Fruit fly (Drosophila melanogaster): ENCODE measurements around the gene CG17329.

The CG17329 gene

dm6 chr2L:16285692-16286359 is 5.3 kb upstream of the CG17329 start:
- TF ChIP-seq CG17801 (GFP tag; optimal IDR thresholded peaks at IDR 0.05; ENCODE audit: partially characterized antibody) = peak; percentile 80

- TF ChIP-seq CG17801 (GFP tag; optimal IDR thresholded peaks at IDR 0.05; ENCODE audit: partially characterized antibody) = peak; percentile 44
Observed at dm6 chr2L:16286360-16287005, 4.6 kb upstream of the CG17329 start.

DNA sequence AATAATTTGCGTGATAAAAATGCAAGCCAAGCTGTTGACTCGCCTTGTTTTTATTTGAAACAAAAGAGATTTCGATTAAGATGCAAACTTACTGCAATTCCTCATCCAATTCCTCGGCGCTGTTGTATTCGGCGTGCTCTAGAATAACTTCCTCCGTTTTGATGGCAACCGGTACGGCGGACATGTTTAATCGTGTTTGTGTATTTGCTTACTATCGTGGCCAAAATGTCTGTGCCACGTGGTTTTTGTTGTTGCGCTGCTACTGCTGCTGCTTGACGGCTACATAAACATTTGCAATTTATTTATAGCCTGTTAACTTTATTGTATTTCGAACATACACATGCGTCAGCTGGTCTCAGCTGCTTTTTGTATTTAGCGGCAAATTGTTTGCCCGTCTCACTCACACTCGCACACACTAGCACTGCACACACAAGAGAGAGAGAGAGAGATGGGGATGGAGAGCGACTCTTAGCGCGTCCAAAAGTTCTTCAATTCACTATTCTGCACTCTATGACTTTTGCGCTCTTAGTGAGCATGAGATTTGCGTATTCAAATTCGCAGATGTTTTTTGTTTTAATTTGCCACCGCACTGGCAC is 4.0 kb upstream of the CG17329 start:
- no peak for TF ChIP-seq CG17801 (GFP tag; optimal IDR thresholded peaks at IDR 0.05; ENCODE audit: partially characterized antibody)

DNA sequence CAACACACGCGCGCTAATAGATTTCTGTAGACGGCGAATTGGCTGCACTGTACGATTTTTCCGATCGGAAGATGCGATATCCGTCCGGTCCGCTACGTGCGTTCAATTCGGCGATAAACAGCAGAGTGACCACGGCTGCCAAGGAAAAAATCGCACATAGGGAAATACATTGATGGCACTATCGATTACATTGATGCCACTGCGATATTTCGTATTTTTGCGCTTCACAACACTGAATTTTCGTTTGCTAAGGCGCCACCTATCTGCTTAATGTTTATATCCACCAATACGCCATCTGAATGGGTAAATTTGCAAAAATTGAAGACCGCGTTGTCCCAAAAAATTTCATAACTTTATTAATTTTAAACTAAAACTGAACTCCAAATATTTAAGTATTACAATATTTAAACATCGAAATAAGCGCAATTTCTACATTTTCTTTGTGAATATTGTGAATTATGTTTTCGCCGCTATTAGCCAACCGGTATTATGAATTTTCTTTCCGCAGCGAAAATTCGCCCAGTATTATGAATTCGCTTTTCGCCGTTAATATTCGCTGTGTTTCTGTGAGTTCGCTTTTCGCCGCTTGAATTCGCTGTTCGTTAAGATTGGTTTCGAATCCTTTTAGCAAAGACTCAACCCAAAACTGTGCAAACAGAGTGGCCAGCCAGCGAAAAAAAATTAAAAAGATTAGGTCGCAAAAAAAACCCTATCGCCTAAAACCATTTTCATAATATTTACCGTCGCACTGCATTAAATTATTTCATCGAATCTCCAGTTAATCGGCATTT is 3.3 kb upstream of the CG17329 start, which contains the start of the genes crp and pkaap:
crp (minus strand) TSS at position 129 of the 791 bp plus-strand sequence.
pkaap (plus strand) TSS at position 689 of the 791 bp plus-strand sequence.
- TF ChIP-seq CG17801 (GFP tag; optimal IDR thresholded peaks at IDR 0.05; ENCODE audit: partially characterized antibody) = peak; percentile 71

DNA sequence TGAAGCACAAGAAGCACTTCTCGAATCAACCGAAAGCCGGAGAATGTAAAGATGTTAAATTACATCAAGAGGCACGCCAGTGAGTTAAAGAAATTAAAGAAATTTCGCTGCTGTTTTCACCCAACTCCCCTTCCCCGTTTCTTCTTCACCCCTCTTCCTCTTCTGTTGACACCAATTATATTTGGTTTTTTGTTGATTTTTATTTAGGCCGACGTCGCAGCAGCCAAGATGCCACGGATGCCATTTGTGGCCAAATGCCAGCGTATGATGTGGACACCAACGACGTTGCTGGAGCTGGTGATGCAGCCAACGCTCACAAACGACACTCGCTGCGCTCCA is 2.7 kb upstream of the CG17329 start:
- TF ChIP-seq CG17801 (GFP tag; optimal IDR thresholded peaks at IDR 0.05; ENCODE audit: partially characterized antibody) = no peak

DNA sequence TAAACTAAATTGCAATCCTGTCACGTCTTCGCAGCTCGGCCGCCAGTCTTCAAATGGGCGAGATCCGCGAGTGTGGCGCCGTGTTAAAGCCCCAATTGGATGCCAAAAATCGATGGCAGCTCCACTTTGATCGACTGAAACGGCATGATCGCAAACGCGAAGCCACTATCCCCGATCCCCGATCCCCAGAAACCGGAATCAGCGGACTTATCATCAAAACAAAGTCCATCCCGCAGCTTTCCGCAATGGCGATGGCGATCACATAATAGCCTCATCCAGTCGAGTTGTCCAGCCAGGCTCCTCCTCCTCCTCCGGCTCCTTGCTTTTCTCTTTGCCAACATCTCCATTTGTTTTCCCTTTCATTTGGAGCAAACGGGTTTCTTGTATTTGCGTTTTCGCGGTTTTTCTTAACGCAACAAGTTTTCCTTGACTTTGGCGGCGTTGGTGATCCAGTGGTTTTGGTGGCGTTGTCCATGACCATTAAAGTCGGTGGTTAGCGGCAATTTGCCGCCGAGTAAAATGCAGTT is 2.0 kb downstream of the CG17329 start, which contains the start of gene CG13258:
CG13258 (minus strand) TSS at position 51 of the 527 bp plus-strand sequence.
- TF ChIP-seq CG17801 (GFP tag; optimal IDR thresholded peaks at IDR 0.05; ENCODE audit: partially characterized antibody) = no peak

- no peak for TF ChIP-seq CG17801 (GFP tag; optimal IDR thresholded peaks at IDR 0.05; ENCODE audit: partially characterized antibody)
Observed at dm6 chr2L:16293703-16294233, 2.7 kb downstream of the CG17329 start, which contains the start of gene Cyp303a1. Gene Cyp303a1 (plus strand): TSS chr2L:16294183.

DNA sequence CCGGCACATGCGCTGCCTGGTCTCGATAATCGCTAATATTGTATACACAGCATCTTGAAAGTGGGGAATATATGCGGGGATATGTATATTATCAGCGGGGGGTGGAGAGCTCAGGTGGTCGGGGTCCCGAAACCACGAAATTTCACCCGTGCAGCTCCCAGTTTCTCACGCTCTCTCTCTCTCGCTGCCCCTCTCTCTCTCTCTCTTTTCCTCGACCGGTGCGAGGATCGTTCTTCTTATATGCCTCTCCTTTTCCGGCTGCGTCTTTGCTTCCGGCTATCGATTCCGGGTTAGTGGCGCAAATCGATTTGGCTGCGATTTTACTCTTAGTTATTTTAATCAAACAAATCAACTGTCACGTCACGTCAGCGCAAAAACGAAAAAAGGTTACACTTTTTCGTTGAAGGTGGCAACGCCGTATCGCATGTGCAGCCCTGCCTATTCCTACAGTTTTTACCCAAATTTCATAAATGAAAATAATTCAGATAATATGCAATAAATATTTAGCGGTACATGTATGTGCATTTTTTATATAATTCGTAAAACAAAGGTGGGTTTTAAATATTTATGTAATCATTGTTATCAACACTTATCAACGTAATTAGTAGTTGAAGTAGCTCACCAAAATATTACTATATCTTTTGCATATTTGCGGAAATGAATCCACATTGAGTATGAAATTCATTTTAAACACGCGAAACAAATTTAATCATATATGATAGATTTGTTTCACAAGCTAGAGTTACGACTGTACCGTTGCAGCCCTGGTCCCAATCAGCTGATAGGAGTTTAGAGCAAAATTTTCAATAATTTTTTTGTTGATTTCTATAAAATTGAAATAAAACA is 8.6 kb downstream of the CG17329 start, which contains the start of the genes heix and CG17328:
heix (minus strand) TSS at position 393 of the 846 bp plus-strand sequence.
CG17328 (plus strand) TSS at position 478 of the 846 bp plus-strand sequence.
- peak; percentile 55 for TF ChIP-seq CG17801 (GFP tag; optimal IDR thresholded peaks at IDR 0.05; ENCODE audit: partially characterized antibody)

- peak; percentile 51 for TF ChIP-seq CG17801 (GFP tag; optimal IDR thresholded peaks at IDR 0.05; ENCODE audit: partially characterized antibody)
Observed at dm6 chr2L:16302773-16303279, 11.7 kb downstream of the CG17329 start, which contains the start of gene GMF. Gene GMF (minus strand): TSS chr2L:16302954.

DNA sequence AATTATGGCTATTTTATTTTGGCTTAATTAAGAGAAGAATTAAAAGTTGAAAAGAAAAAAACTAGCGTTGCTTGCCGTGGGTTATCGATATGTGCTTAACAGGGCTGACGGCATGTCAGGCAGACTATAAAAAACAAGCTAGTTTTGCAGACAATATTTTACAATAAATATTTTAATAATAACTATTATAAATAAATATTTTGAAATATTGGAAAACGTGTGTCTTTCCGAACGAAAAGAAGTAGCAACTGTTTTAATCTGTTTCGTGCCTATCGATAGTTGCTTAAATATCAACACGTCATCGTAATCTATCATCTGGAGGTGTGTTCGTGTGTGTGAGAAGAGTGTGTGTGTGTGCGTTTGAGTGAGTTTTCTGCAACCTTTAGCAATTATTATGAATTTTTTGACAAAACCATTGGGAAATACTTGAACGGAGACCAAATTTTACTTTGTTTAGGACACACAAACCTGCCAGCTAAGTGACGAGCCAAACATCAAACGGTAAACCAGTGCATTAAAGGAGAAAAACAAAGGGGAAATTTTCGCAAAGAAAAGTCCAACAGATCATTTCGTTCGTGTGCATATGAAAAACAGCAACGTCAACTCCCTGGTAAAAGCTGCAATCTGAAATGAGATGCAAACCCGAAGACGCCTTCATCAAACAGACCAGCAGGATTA is 16.1 kb downstream of the CG17329 start, which contains the start of the genes CG5861 and Syx5:
CG5861 (minus strand) TSS at position 273 of the 678 bp plus-strand sequence.
Syx5 (plus strand) TSS at position 321 of the 678 bp plus-strand sequence.
- peak; percentile 84 for TF ChIP-seq CG17801 (GFP tag; optimal IDR thresholded peaks at IDR 0.05; ENCODE audit: partially characterized antibody)

DNA sequence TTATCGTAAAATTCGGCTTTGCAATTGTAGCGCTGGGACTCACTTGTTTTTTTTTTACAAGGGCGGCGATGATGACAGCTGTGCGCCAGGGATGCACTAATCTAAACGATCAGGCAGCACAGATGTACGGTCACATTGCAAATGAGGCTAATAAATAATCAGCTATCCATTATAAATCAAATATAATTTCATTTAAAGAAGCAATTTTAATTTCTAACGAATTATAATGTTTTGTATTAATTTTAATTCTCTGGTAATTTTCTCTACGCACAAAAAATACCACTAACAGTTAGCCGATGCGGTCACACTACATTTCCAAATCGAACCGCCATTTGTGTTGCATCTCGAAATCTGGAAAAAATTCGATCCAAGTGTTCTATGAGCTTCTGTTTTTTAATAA is 19.6 kb downstream of the CG17329 start, which contains the start of the genes cni and fzy:
cni (minus strand) TSS at position 79 of the 400 bp plus-strand sequence.
fzy (plus strand) TSS at position 309 of the 400 bp plus-strand sequence.
- TF ChIP-seq CG17801 (GFP tag; optimal IDR thresholded peaks at IDR 0.05; ENCODE audit: partially characterized antibody) = peak; percentile 23

DNA sequence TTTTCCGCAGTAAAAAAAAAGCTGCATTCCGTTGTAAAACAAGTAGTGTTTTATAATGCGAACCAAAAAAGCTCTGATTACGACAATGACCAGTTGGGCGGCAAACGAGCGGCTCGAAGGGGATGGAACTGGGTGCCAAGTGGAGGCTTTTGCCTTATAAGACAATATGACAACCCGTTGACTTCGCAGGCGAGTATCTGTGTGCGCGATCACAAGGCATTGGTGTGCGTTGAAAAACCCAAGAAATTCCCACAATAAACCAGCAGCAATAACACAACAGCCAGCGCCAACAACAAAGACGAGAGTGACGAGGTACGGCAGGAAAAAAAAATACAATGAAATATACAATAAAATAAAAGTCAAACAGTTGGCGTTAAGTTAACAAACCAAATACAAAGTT is 23.9 kb downstream of the CG17329 start:
- peak; percentile 71 for TF ChIP-seq CG17801 (GFP tag; optimal IDR thresholded peaks at IDR 0.05; ENCODE audit: partially characterized antibody)
